Worm (Caenorhabditis elegans) whole organism, L2 larva: ENCODE measurements around the gene C52E2.3.

Source experiments
- ZK546.5 ChIP-seq: sonication (generic microtip); optimal IDR thresholded peaks from 2 replicates; lab custom pipeline; 2017; ENCODE audit warnings: missing biosample characterization, missing genetic modification characterization
- blmp-1 ChIP-seq: sonication (generic microtip); optimal IDR thresholded peaks from 2 replicates; lab custom pipeline; 2017; ENCODE audit warnings: missing genetic modification characterization, mild to moderate bottlenecking, missing compliant biosample characterization, antibody characterized with exemption, moderate library complexity; ENCODE audit not compliant: insufficient read depth
- dmd-4 ChIP-seq: sonication (generic microtip); optimal IDR thresholded peaks from 2 replicates; lab custom pipeline; 2017; ENCODE audit warnings: missing biosample characterization, missing genetic modification characterization
- elt-3 ChIP-seq: sonication (generic microtip); optimal IDR thresholded peaks from 2 replicates; lab custom pipeline; 2017; ENCODE audit warnings: missing biosample characterization, missing genetic modification characterization
- lsy-2 ChIP-seq, 2 experiments: fragments of 150-350 bp in 1 of 2; sonication (generic microtip) in 1 of 2; optimal IDR thresholded peaks; 2 replicates each; lab custom pipeline; 2014 to 2017; ENCODE audit warnings: missing biosample characterization in 2 of 2, missing genetic modification characterization in 2 of 2
- mbf-1 ChIP-seq: sonication (generic microtip); optimal IDR thresholded peaks from 2 replicates; lab custom pipeline; 2017; ENCODE audit warnings: missing biosample characterization, missing genetic modification characterization
- snpc-4 ChIP-seq: fragments of 150-350 bp; optimal IDR thresholded peaks from 2 replicates; lab custom pipeline; 2014; ENCODE audit warnings: missing biosample characterization, missing genetic modification characterization
- unc-39 ChIP-seq: fragments of 150-350 bp; optimal IDR thresholded peaks from 2 replicates; lab custom pipeline; 2014; ENCODE audit warnings: missing biosample characterization, missing genetic modification characterization
- ztf-11 ChIP-seq: sonication (generic microtip); optimal IDR thresholded peaks from 2 replicates; lab custom pipeline; 2017; ENCODE audit warnings: missing biosample characterization, missing genetic modification characterization

ce11 chrII:1889071-1889470, 38.0 kb downstream of the C52E2.3 start, which contains the start of gene math-8:
- TF ChIP-seq mbf-1 (tag; lab: Kevin White, UChicago), result no peak
- no peak for TF ChIP-seq dmd-4
- no peak for TF ChIP-seq snpc-4 (tag; lab: Kevin White, UChicago)
- no peak for TF ChIP-seq unc-39 (tag; lab: Kevin White, UChicago)
- no peak for TF ChIP-seq ztf-11 (tag; lab: Kevin White, UChicago)
- TF ChIP-seq lsy-2 (tag; optimal IDR thresholded peaks at IDR 0.05; lab: Kevin White, UChicago), result no peak
- no peak for TF ChIP-seq blmp-1 (tag; lab: Kevin White, UChicago)
- TF ChIP-seq ZK546.5 (tag; lab: Kevin White, UChicago), result no peak
- no peak for TF ChIP-seq elt-3 (tag; lab: Kevin White, UChicago)
